Fruit fly (Drosophila melanogaster): ENCODE results near the gene CG42613.

DNA sequence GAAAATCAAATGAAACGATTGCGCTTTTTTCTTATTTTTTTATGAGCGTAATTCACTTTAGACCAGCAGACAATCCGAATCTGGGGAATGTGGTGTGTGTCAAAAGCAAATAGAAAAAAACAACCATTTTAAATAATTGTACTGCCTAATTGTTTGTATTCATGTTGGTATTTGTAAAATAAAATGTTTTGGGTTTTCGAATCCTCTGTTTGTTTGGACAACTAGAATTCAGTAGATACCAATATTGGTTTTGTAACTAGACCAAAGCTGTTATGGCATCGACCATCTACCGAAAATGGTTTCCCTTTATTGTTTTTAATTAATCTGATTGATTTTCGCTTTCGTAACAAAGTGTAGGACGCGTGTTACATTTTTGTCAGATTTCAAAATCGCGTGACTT is 81.9 kb downstream of the CG42613 start:
- no peak for TF ChIP-seq CG8478 (optimal IDR thresholded peaks at IDR 0.05)
- no peak for TF ChIP-seq CTCF (optimal IDR thresholded peaks at IDR 0.05)
